Fruit fly (Drosophila melanogaster): ENCODE measurements around the gene SdhBL.

The SdhBL gene

DNA sequence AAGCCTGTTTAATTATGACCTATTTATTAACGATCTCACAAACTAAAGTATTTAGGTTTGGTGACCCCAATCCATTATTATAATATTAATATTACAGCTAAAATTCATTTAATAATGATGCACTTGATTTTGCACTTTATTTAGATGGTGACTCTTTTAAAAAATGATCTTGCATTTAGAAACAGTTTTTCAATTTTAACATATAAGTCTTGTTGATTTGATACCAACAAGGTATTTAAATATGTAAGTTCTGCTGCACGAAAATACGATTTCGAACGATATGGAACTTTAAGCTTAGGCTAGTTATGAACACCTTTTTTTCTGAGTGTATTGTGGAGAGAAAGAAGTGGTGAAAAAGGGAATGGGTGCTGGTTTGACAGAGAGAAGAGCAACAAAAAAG is 19.9 kb downstream of the SdhBL start (continued):
- TF ChIP-seq Ssrp (tag; optimal IDR thresholded peaks at IDR 0.05) = peak; percentile 6
- peak; percentile 70 for TF ChIP-seq CG17361 (GFP tag; IDR thresholded peaks at IDR 0.05)
- peak; percentile 11 for TF ChIP-seq CG9727 (GFP tag; optimal IDR thresholded peaks at IDR 0.05)
- peak; percentile 66 for TF ChIP-seq CG18262 (tag; optimal IDR thresholded peaks at IDR 0.05)
- peak in 1 of 3 experiments; percentile 51 for TF ChIP-seq lola (GFP tag; optimal IDR thresholded peaks at IDR 0.05)
- peak; percentile 54 for TF ChIP-seq CG11504 (tag; optimal IDR thresholded peaks at IDR 0.05)
- peak; percentile 18 for TF ChIP-seq CG10267 (tag; optimal IDR thresholded peaks at IDR 0.05)
- TF ChIP-seq br (optimal IDR thresholded peaks at IDR 0.05) = no peak
- TF ChIP-seq gsb (GFP tag; IDR thresholded peaks at IDR 0.05) = no peak
- no peak for TF ChIP-seq CG10654 (GFP tag; optimal IDR thresholded peaks at IDR 0.05)
- TF ChIP-seq CG13424 (tag; optimal IDR thresholded peaks at IDR 0.05) = peak; percentile 3
- TF ChIP-seq CoRest (tag; optimal IDR thresholded peaks at IDR 0.05) = peak; percentile 5
- peak; percentile 24 for TF ChIP-seq az2 (GFP tag; optimal IDR thresholded peaks at IDR 0.05)
- TF ChIP-seq ind (GFP tag; optimal IDR thresholded peaks at IDR 0.05) = no peak
- no peak for TF ChIP-seq CG13296 (GFP tag; optimal IDR thresholded peaks at IDR 0.05)

DNA sequence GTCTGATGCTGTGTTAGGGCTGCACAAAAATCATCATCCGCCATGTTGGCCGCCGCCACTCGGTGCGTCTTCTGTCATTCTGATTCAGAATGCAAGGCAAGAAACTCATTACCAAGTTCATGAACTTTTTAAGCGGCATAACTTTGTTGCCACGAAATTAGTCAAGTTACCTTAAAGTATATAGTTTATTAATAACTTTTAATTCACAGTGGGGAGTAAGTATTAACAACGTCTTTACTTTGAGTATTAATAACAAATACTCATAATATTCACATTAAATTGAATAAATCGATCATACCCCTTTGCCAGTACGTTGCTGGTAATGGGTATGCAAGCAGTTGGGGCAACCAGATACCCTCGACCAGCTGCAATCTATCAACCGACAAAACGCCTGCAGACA is 23.3 kb downstream of the SdhBL start:
- TF ChIP-seq CG15696 (tag; optimal IDR thresholded peaks at IDR 0.05) (no peak), Med (GFP tag) (peak; percentile 22)

DNA sequence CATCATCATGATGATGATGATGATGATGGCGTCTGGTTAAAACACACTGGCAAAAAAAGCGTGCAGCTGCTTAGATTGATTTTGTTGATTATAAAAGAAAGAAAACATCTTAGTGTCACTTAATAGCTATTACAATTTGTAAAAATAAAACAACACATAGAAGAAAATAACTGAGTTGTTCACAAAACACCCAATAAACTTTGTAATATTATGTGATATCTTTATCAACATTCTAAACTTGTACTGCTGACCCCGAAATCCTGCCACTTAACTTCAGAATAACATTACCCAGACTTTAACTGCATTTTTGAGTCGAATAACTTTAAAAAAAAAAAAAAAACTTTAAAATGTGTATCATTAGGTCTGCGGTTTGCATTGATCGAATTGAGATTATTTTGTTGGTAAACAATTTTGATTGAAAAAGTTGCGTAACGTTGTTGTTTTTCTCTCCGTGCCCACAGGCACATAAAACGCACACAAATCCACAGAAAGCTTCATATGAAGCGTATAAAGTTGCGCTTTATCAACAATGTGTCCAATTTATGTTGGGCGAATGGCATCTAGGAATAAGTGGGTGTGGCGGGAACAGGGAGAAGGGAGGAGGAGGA is 25.3 kb downstream of the SdhBL start:
- TF ChIP-seq sisA (GFP tag; IDR thresholded peaks at IDR 0.05) (no peak), grau (tag; optimal IDR thresholded peaks at IDR 0.05) (no peak), sens (GFP tag) (peak; percentile 72), HHEX (GFP tag; optimal IDR thresholded peaks at IDR 0.05) (no peak), CG8924 (tag; optimal IDR thresholded peaks at IDR 0.05) (no peak), CG7556 (GFP tag; optimal IDR thresholded peaks at IDR 0.05) (peak; percentile 3), gem (tag; optimal IDR thresholded peaks at IDR 0.05) (peak; percentile 27), Sox102F (GFP tag; optimal IDR thresholded peaks at IDR 0.05) (peak; percentile 32), ci (GFP tag; IDR thresholded peaks at IDR 0.05) (no peak), tup (GFP tag; optimal IDR thresholded peaks at IDR 0.05) (no peak), CG6175 (GFP tag; IDR thresholded peaks at IDR 0.05) (no peak), CG17361 (GFP tag; IDR thresholded peaks at IDR 0.05) (0 out of 3 replicates have a peak, but pooled peaks have one; percentile 38), CG13424 (tag; optimal IDR thresholded peaks at IDR 0.05) (no peak), Oli (tag; optimal IDR thresholded peaks at IDR 0.05) (peak; percentile 15), Hsf (GFP tag; optimal IDR thresholded peaks at IDR 0.05) (peak; percentile 2), crc (GFP tag; optimal IDR thresholded peaks at IDR 0.05) (no peak), eyg (GFP tag; optimal IDR thresholded peaks at IDR 0.05) (no peak), CG18262 (tag; optimal IDR thresholded peaks at IDR 0.05) (peak; percentile 46), Mad (GFP tag; optimal IDR thresholded peaks at IDR 0.05) (no peak), Pdp1 (GFP tag; optimal IDR thresholded peaks at IDR 0.05) (peak in 1 of 2 experiments; percentile 71), CG2678 (tag; optimal IDR thresholded peaks at IDR 0.05) (peak; percentile 12), crol (GFP tag; IDR thresholded peaks at IDR 0.05) (no peak), CG7963 (GFP tag; IDR thresholded peaks at IDR 0.05; ENCODE audit: partially characterized antibody) (no peak), repo (GFP tag; optimal IDR thresholded peaks at IDR 0.05) (no peak), CG11504 (tag; optimal IDR thresholded peaks at IDR 0.05) (peak; percentile 19), CG30403 (GFP tag; optimal IDR thresholded peaks at IDR 0.05) (peak; percentile 7), sqz (GFP tag; optimal IDR thresholded peaks at IDR 0.05) (no peak), CG3995 (GFP tag; optimal IDR thresholded peaks at IDR 0.05) (no peak), sna (GFP tag; IDR thresholded peaks at IDR 0.05; ENCODE audit: partially characterized antibody) (no peak), dpn (GFP tag; optimal IDR thresholded peaks at IDR 0.05) (no peak), CG4424 (GFP tag; optimal IDR thresholded peaks at IDR 0.05) (peak; percentile 27), cad (GFP tag; optimal IDR thresholded peaks at IDR 0.05) (no peak), Myb (GFP tag; optimal IDR thresholded peaks at IDR 0.05) (no peak), Ets65A (GFP tag) (peak; percentile 79), en (GFP tag; optimal IDR thresholded peaks at IDR 0.05) (no peak)

All from whole organism, embryonic.